Fruit fly (Drosophila melanogaster) whole organism: ENCODE data around the gene CG4957.

Experiments used
- CG8478 ChIP-seq: fragments of >200 bp; optimal IDR thresholded peaks from 2 replicates; lab custom pipeline; 2018; ENCODE audit warnings: inconsistent platforms
- Dll ChIP-seq: fragments of >200 bp; optimal IDR thresholded peaks from 2 replicates; lab custom pipeline; 2017
- EcR ChIP-seq, 2 experiments: fragments of >200 bp; optimal IDR thresholded peaks; 2 replicates each; lab custom pipeline; 2017; ENCODE audit warnings: missing biosample characterization in 2 of 2, missing genetic modification characterization in 2 of 2, missing genetic modification reagents in 2 of 2
- pan ChIP-seq: fragments of >200 bp; optimal IDR thresholded peaks from 2 replicates; lab custom pipeline; 2017
- psq ChIP-seq: fragments of >200 bp; optimal IDR thresholded peaks from 2 replicates; lab custom pipeline; 2017

dm6 chr2L:10306518-10307260 is 38.0 kb downstream of the CG4957 start, which contains the start of the genes CG5390 and CG4968:
- TF ChIP-seq psq (lab: Kevin White, UChicago), result no peak
- TF ChIP-seq Dll (lab: Kevin White, UChicago), result no peak
- no peak for TF ChIP-seq pan (lab: Kevin White, UChicago)
- no peak for TF ChIP-seq CG8478 (lab: Kevin White, UChicago)
- no peak for TF ChIP-seq EcR (GFP tag; optimal IDR thresholded peaks at IDR 0.05; lab: Kevin White, UChicago)
